Worm (Caenorhabditis elegans): ENCODE data around the gene tut-2.

Gene tut-2

ce11 chrV:10677459-10677858, 19.4 kb downstream of the tut-2 start (continued):
- no peak for TF ChIP-seq C38D4.7 (GFP tag; optimal IDR thresholded peaks at IDR 0.05)
- TF ChIP-seq ceh-19 (GFP tag; optimal IDR thresholded peaks at IDR 0.05) = no peak
- no peak for TF ChIP-seq dve-1 (tag; optimal IDR thresholded peaks at IDR 0.05)
- no peak for TF ChIP-seq pha-2 (tag; optimal IDR thresholded peaks at IDR 0.05)
- no peak for TF ChIP-seq hlh-13 (GFP tag; optimal IDR thresholded peaks at IDR 0.05)
- TF ChIP-seq hlh-8 (tag; optimal IDR thresholded peaks at IDR 0.05) = no peak
- no peak for TF ChIP-seq lin-11 (tag; optimal IDR thresholded peaks at IDR 0.05)
- TF ChIP-seq hlh-6 (tag; optimal IDR thresholded peaks at IDR 0.05) = peak; percentile 6
- no peak for TF ChIP-seq ztf-16 (tag; optimal IDR thresholded peaks at IDR 0.05)

- TF ChIP-seq ceh-19 (GFP tag; optimal IDR thresholded peaks at IDR 0.05) = no peak
- no peak for TF ChIP-seq unc-42 (tag; optimal IDR thresholded peaks at IDR 0.05)
- no peak for TF ChIP-seq che-1 (tag; optimal IDR thresholded peaks at IDR 0.05)
- no peak for TF ChIP-seq elt-4 (tag; optimal IDR thresholded peaks at IDR 0.05)
- TF ChIP-seq madf-2 (tag; optimal IDR thresholded peaks at IDR 0.05) = no peak
- TF ChIP-seq ceh-18 (tag; optimal IDR thresholded peaks at IDR 0.05) = no peak
- TF ChIP-seq unc-3 (GFP tag; conservative IDR thresholded peaks at IDR 0.05) = no peak
- no peak for TF ChIP-seq unc-3 (tag; optimal IDR thresholded peaks at IDR 0.05)
- no peak for TF ChIP-seq C38D4.7 (GFP tag; optimal IDR thresholded peaks at IDR 0.05)
- TF ChIP-seq unc-86 (tag; optimal IDR thresholded peaks at IDR 0.05) = no peak
- TF ChIP-seq K02D7.2 (tag; optimal IDR thresholded peaks at IDR 0.05) = no peak
- TF ChIP-seq pax-1 (tag; optimal IDR thresholded peaks at IDR 0.05) = no peak
- no peak for TF ChIP-seq pha-2 (tag; optimal IDR thresholded peaks at IDR 0.05)
- no peak for TF ChIP-seq hlh-15 (tag; optimal IDR thresholded peaks at IDR 0.05)
- no peak for TF ChIP-seq ttx-3 (tag; optimal IDR thresholded peaks at IDR 0.05)
Observed at ce11 chrV:10679080-10679479, 21.0 kb downstream of the tut-2 start.

ce11 chrV:10679990-10680602, 22.1 kb downstream of the tut-2 start:
- TF ChIP-seq unc-42 (tag; optimal IDR thresholded peaks at IDR 0.05) (peak; percentile 80), fax-1 (tag; optimal IDR thresholded peaks at IDR 0.05) (no peak)

DNA sequence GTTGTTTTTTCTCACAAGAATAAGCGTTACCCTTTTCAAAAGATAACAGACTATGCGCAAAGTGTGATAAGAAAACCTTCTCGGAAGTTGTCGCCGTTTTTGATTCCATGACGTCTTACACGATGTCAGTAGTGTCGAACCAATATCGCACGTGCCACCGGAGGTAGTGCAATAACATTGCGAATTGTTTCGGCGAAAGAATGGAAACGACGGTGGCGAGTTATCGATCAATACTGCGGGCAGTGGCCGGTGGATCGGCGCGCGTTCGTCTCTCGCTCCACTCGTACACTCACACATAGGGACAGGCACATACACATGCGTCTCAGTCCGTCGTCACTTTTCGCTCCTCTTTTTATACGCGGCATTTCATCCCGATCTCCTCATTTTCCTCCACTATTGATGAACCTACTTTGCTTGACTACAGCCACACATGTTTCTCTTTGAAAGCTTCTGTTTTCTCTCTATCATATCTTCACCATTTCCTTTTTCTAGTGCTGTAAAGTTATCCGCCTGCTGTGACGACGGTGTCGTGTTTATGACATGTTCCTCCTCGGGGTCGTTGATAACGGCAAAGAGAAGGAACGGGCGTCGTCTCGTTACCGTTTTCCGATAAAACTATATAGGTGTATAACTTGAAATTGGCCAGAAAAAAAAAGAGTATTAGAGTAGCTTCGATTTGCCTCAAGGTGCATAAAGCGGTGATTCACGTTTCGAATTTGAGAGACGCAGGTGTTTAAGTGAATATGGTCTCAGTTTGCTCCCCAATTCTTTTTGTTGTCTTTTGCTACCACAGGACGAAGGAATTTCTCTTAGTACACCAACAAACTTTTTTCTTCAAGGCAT, 23.3 kb downstream of the tut-2 start:
- TF ChIP-seq ceh-34 (tag; optimal IDR thresholded peaks at IDR 0.05) (no peak), mec-3 (tag; optimal IDR thresholded peaks at IDR 0.05; ENCODE audit: borderline replicate concordance) (no peak), ceh-48 (tag; optimal IDR thresholded peaks at IDR 0.05) (no peak), elt-2 (tag; optimal IDR thresholded peaks at IDR 0.05) (peak; percentile 2), pat-9 (tag; optimal IDR thresholded peaks at IDR 0.05) (peak; percentile 11), dve-1 (tag; optimal IDR thresholded peaks at IDR 0.05) (no peak), ceh-24 (tag; optimal IDR thresholded peaks at IDR 0.05) (no peak), rnt-1 (tag; optimal IDR thresholded peaks at IDR 0.05) (peak; percentile 48), C38D4.7 (GFP tag; optimal IDR thresholded peaks at IDR 0.05) (no peak), ref-2 (tag; optimal IDR thresholded peaks at IDR 0.05) (peak; percentile 32), hlh-6 (tag; optimal IDR thresholded peaks at IDR 0.05) (peak; percentile 47)

- TF ChIP-seq ztf-16 (tag; optimal IDR thresholded peaks at IDR 0.05) (no peak), nhr-11 (tag; optimal IDR thresholded peaks at IDR 0.05) (no peak), npax-4 (tag; optimal IDR thresholded peaks at IDR 0.05) (no peak), fax-1 (tag; optimal IDR thresholded peaks at IDR 0.05) (no peak), ceh-48 (tag; optimal IDR thresholded peaks at IDR 0.05) (no peak), fkh-10 (GFP tag; optimal IDR thresholded peaks at IDR 0.05) (no peak), ceh-45 (GFP tag; IDR thresholded peaks at IDR 0.05) (no peak), eyg-1 (tag; optimal IDR thresholded peaks at IDR 0.05) (no peak)
Observed at ce11 chrV:10682122-10682521, 24.1 kb downstream of the tut-2 start, which contains the start of gene gsp-1. gsp-1 (plus strand) TSS chrV:10682422.

Data from whole organism, late embryonic.